Worm (Caenorhabditis elegans) whole organism, L1 larva: ENCODE data around the gene Y43F8B.22.

Experiments
- lin-13 ChIP-seq: fragments of 150-350 bp; optimal IDR thresholded peaks from 2 replicates; lab custom pipeline; 2014; ENCODE audit warnings: missing biosample characterization, missing genetic modification reagents, missing genetic modification characterization
- nhr-28 ChIP-seq: fragments of 150-350 bp; optimal IDR thresholded peaks from 2 replicates; lab custom pipeline; 2014; ENCODE audit warnings: missing biosample characterization, missing genetic modification characterization
- zag-1 ChIP-seq: fragments of 150-350 bp; optimal IDR thresholded peaks from 2 replicates; lab custom pipeline; 2014; ENCODE audit warnings: missing biosample characterization, missing genetic modification characterization

ce11 chrV:19436307-19436706 is 46.3 kb upstream of the Y43F8B.22 start, which contains the start of gene C25F9.14:
- TF ChIP-seq nhr-28 (tag; lab: Kevin White, UChicago) (no peak), zag-1 (tag; lab: Kevin White, UChicago) (no peak), lin-13 (GFP tag; lab: Kevin White, UChicago) (no peak)
